Worm (Caenorhabditis elegans) whole organism, midembryonic: ENCODE results near the gene B0222.15.

Experiments
- T22C8.4 ChIP-seq: fragments of 200-800 bp; sonication (Bioruptor generic); IDR thresholded peaks from 2 replicates; pipeline ENCODE4 v1.3.6; 2022; ENCODE audit warnings: missing genetic modification characterization, missing compliant biosample characterization
- cog-1 ChIP-seq: sonication (generic microtip); optimal IDR thresholded peaks from 2 replicates; lab custom pipeline; 2016; ENCODE audit warnings: missing genetic modification characterization, missing compliant biosample characterization
- flt-1 ChIP-seq: fragments of 200-800 bp; sonication (Bioruptor generic); IDR thresholded peaks from 2 replicates; pipeline ENCODE4 v1.3.6; 2022; ENCODE audit warnings: missing genetic modification characterization, missing compliant biosample characterization
- klf-2 ChIP-seq: fragments of 200-800 bp; sonication (Bioruptor generic); conservative IDR thresholded peaks from 2 replicates; pipeline ENCODE4 v1.3.6; 2022; ENCODE audit warnings: missing genetic modification reagents, missing genetic modification characterization, missing compliant biosample characterization
- med-1 ChIP-seq: sonication (generic microtip); optimal IDR thresholded peaks from 2 replicates; lab custom pipeline; 2017; ENCODE audit warnings: missing genetic modification characterization, mild to moderate bottlenecking, missing compliant biosample characterization, antibody characterized with exemption, missing genetic modification reagents; ENCODE audit not compliant: insufficient read depth
- ref-1 ChIP-seq: fragments of 200-800 bp; sonication (Bioruptor generic); conservative IDR thresholded peaks from 2 replicates; pipeline ENCODE4 v1.3.6; 2022; ENCODE audit warnings: missing genetic modification reagents, missing genetic modification characterization, missing compliant biosample characterization
- tab-1 ChIP-seq: fragments of 200-800 bp; sonication (Bioruptor generic); IDR thresholded peaks from 2 replicates; pipeline ENCODE4 v1.3.6; 2022; ENCODE audit warnings: missing genetic modification characterization, missing compliant biosample characterization
- ztf-23 ChIP-seq: fragments of 200-800 bp; sonication (Bioruptor generic); IDR thresholded peaks from 2 replicates; pipeline ENCODE4 v1.3.6; 2022; ENCODE audit warnings: missing genetic modification reagents, missing genetic modification characterization, missing compliant biosample characterization
- ztf-29 ChIP-seq: fragments of 200-800 bp; sonication (Bioruptor generic); IDR thresholded peaks from 2 replicates; pipeline ENCODE4 v1.3.6; 2022; ENCODE audit warnings: missing genetic modification reagents, missing genetic modification characterization, missing compliant biosample characterization

B0222.15 gene

ce11 chrV:9132043-9132442, 24.5 kb downstream of the B0222.15 start, which contains the start of gene F21C10.1:
F21C10.1 (plus strand) TSS chrV:9132343.
- no peak for TF ChIP-seq cog-1 (tag; lab: Kevin White, UChicago)
- TF ChIP-seq ztf-29 (GFP tag; lab: Robert Waterston, UW) = no peak
- no peak for TF ChIP-seq ref-1 (GFP tag; lab: Robert Waterston, UW)
- no peak for TF ChIP-seq klf-2 (GFP tag; lab: Robert Waterston, UW)
- TF ChIP-seq tab-1 (GFP tag; lab: Robert Waterston, UW) = no peak
- TF ChIP-seq med-1 (GFP tag; lab: Kevin White, UChicago) = no peak

ce11 chrV:9130766-9131165, 25.8 kb downstream of the B0222.15 start, which contains the start of gene F21C10.19:
F21C10.19 (plus strand) TSS chrV:9131066.
- TF ChIP-seq tab-1 (GFP tag; lab: Robert Waterston, UW) = no peak
- no peak for TF ChIP-seq T22C8.4 (GFP tag; lab: Robert Waterston, UW)
- no peak for TF ChIP-seq flt-1 (GFP tag; lab: Robert Waterston, UW)
- TF ChIP-seq ref-1 (GFP tag; lab: Robert Waterston, UW) = no peak
- TF ChIP-seq klf-2 (GFP tag; lab: Robert Waterston, UW) = no peak
- no peak for TF ChIP-seq ztf-29 (GFP tag; lab: Robert Waterston, UW)
- no peak for TF ChIP-seq cog-1 (tag; lab: Kevin White, UChicago)
- TF ChIP-seq ztf-23 (GFP tag; lab: Robert Waterston, UW) = no peak
- no peak for TF ChIP-seq med-1 (GFP tag; lab: Kevin White, UChicago)

- TF ChIP-seq klf-2 (GFP tag; lab: Robert Waterston, UW) = no peak
- TF ChIP-seq tab-1 (GFP tag; lab: Robert Waterston, UW) = no peak
- no peak for TF ChIP-seq med-1 (GFP tag; lab: Kevin White, UChicago)
- no peak for TF ChIP-seq ztf-29 (GFP tag; lab: Robert Waterston, UW)
- no peak for TF ChIP-seq cog-1 (tag; lab: Kevin White, UChicago)
- TF ChIP-seq ref-1 (GFP tag; lab: Robert Waterston, UW) = no peak
- no peak for TF ChIP-seq flt-1 (GFP tag; lab: Robert Waterston, UW)
- TF ChIP-seq ztf-23 (GFP tag; lab: Robert Waterston, UW) = no peak
- TF ChIP-seq T22C8.4 (GFP tag; lab: Robert Waterston, UW) = no peak
Measured at ce11 chrV:9128562-9128961, 28.0 kb downstream of the B0222.15 start.

ce11 chrV:9127773-9128172, 28.8 kb downstream of the B0222.15 start, which contains the start of gene F21C10.3:
F21C10.3 (plus strand) TSS chrV:9128073.
- TF ChIP-seq cog-1 (tag; lab: Kevin White, UChicago) (no peak), flt-1 (GFP tag; lab: Robert Waterston, UW) (no peak), med-1 (GFP tag; lab: Kevin White, UChicago) (no peak), ztf-29 (GFP tag; lab: Robert Waterston, UW) (no peak), ztf-23 (GFP tag; lab: Robert Waterston, UW) (no peak)

ce11 chrV:9126316-9126715, 30.3 kb downstream of the B0222.15 start, which contains the start of gene F21C10.4:
F21C10.4 (plus strand) TSS chrV:9126616.
- TF ChIP-seq flt-1 (GFP tag; lab: Robert Waterston, UW) = no peak
- no peak for TF ChIP-seq klf-2 (GFP tag; lab: Robert Waterston, UW)
- TF ChIP-seq ref-1 (GFP tag; lab: Robert Waterston, UW) = no peak
- no peak for TF ChIP-seq ztf-23 (GFP tag; lab: Robert Waterston, UW)
- no peak for TF ChIP-seq cog-1 (tag; lab: Kevin White, UChicago)
- TF ChIP-seq ztf-29 (GFP tag; lab: Robert Waterston, UW) = no peak
- TF ChIP-seq T22C8.4 (GFP tag; lab: Robert Waterston, UW) = no peak
- no peak for TF ChIP-seq tab-1 (GFP tag; lab: Robert Waterston, UW)
- no peak for TF ChIP-seq med-1 (GFP tag; lab: Kevin White, UChicago)

- TF ChIP-seq ztf-29 (GFP tag; lab: Robert Waterston, UW) (no peak), ztf-23 (GFP tag; lab: Robert Waterston, UW) (no peak), ref-1 (GFP tag; lab: Robert Waterston, UW) (no peak), tab-1 (GFP tag; lab: Robert Waterston, UW) (no peak), med-1 (GFP tag; lab: Kevin White, UChicago) (no peak), T22C8.4 (GFP tag; lab: Robert Waterston, UW) (no peak), flt-1 (GFP tag; lab: Robert Waterston, UW) (no peak), klf-2 (GFP tag; lab: Robert Waterston, UW) (no peak), cog-1 (tag; lab: Kevin White, UChicago) (no peak)
Measured at ce11 chrV:9125345-9125744, 31.2 kb downstream of the B0222.15 start, which contains the start of gene F21C10.5. F21C10.5 (plus strand) TSS chrV:9125645.

ce11 chrV:9124180-9124579, 32.4 kb downstream of the B0222.15 start, which contains the start of gene F21C10.6:
F21C10.6 (plus strand) TSS chrV:9124480.
- TF ChIP-seq flt-1 (GFP tag; lab: Robert Waterston, UW) (no peak), klf-2 (GFP tag; lab: Robert Waterston, UW) (no peak), cog-1 (tag; lab: Kevin White, UChicago) (no peak), ztf-29 (GFP tag; lab: Robert Waterston, UW) (no peak)

- TF ChIP-seq cog-1 (tag; lab: Kevin White, UChicago) (no peak), ref-1 (GFP tag; lab: Robert Waterston, UW) (no peak), ztf-29 (GFP tag; lab: Robert Waterston, UW) (no peak), med-1 (GFP tag; lab: Kevin White, UChicago) (no peak), tab-1 (GFP tag; lab: Robert Waterston, UW) (no peak), flt-1 (GFP tag; lab: Robert Waterston, UW) (no peak), ztf-23 (GFP tag; lab: Robert Waterston, UW) (no peak), klf-2 (GFP tag; lab: Robert Waterston, UW) (no peak), T22C8.4 (GFP tag; lab: Robert Waterston, UW) (no peak)
Measured at ce11 chrV:9123186-9123585, 33.4 kb downstream of the B0222.15 start, which contains the start of gene F21C10.11. F21C10.11 (plus strand) TSS chrV:9123486.

- TF ChIP-seq ztf-23 (GFP tag; lab: Robert Waterston, UW) (no peak), ztf-29 (GFP tag; lab: Robert Waterston, UW) (no peak), cog-1 (tag; lab: Kevin White, UChicago) (no peak), klf-2 (GFP tag; lab: Robert Waterston, UW) (no peak), T22C8.4 (GFP tag; lab: Robert Waterston, UW) (no peak), tab-1 (GFP tag; lab: Robert Waterston, UW) (no peak), med-1 (GFP tag; lab: Kevin White, UChicago) (no peak), ref-1 (GFP tag; lab: Robert Waterston, UW) (no peak), flt-1 (GFP tag; lab: Robert Waterston, UW) (no peak)
Measured at ce11 chrV:9122004-9122403, 34.6 kb downstream of the B0222.15 start, which contains the start of gene F21C10.13. F21C10.13 (plus strand) TSS chrV:9122304.
